Worm (Caenorhabditis elegans) whole organism, early embryonic: ENCODE data around the gene str-97.

Experiments used
- F13C5.2 ChIP-seq: sonication (generic microtip); optimal IDR thresholded peaks from 2 replicates; lab custom pipeline; 2017; ENCODE audit warnings: mild to moderate bottlenecking, missing genetic modification characterization, inconsistent platforms, missing compliant biosample characterization
- ama-1 ChIP-seq: fragments of 150-350 bp; optimal IDR thresholded peaks from 2 replicates; lab custom pipeline; 2014
- hmbx-1 ChIP-seq: sonication (generic microtip); optimal IDR thresholded peaks from 2 replicates; lab custom pipeline; 2016; ENCODE audit warnings: mild to moderate bottlenecking, missing genetic modification characterization, missing compliant biosample characterization
- hmg-4 ChIP-seq: fragments of 200-800 bp; sonication (Bioruptor generic); optimal IDR thresholded peaks from 2 replicates; lab custom pipeline; 2018; ENCODE audit warnings: mild to moderate bottlenecking, missing genetic modification characterization, missing compliant biosample characterization
- hnd-1 ChIP-seq: sonication (generic microtip); optimal IDR thresholded peaks from 2 replicates; lab custom pipeline; 2016; ENCODE audit warnings: missing genetic modification characterization, missing compliant biosample characterization
- scrt-1 ChIP-seq: fragments of 200-800 bp; sonication (Bioruptor generic); IDR thresholded peaks from 2 replicates; pipeline ENCODE4 v1.3.6; 2022; ENCODE audit warnings: missing genetic modification characterization, missing compliant biosample characterization
- tra-4 ChIP-seq: sonication (generic microtip); optimal IDR thresholded peaks from 2 replicates; lab custom pipeline; 2017; ENCODE audit warnings: missing genetic modification characterization, missing compliant biosample characterization

ce11 chrV:16155111-16155510 is at the start of gene str-97:
- TF ChIP-seq tra-4 (tag; lab: Kevin White, UChicago) (no peak), ama-1 (lab: Kevin White, UChicago) (no peak), hnd-1 (tag; lab: Kevin White, UChicago) (no peak), F13C5.2 (no peak), scrt-1 (GFP tag; lab: Robert Waterston, UW) (no peak), hmg-4 (GFP tag; lab: Kevin White, UChicago) (no peak), hmbx-1 (tag; lab: Kevin White, UChicago) (no peak)
